Fruit fly (Drosophila melanogaster) whole organism, embryonic: ENCODE measurements around the gene Rbf2.

ENCODE experiments used
- Blimp-1 ChIP-seq: fragments of 200-800 bp; sonication (Bioruptor generic); optimal IDR thresholded peaks from 3 replicates; lab custom pipeline; 2018; ENCODE audit warnings: missing biosample characterization, missing genetic modification characterization, mild to moderate bottlenecking, moderate library complexity, missing genetic modification reagents
- CG10147 ChIP-seq: fragments of 200-800 bp; sonication (Bioruptor generic); optimal IDR thresholded peaks from 2 replicates; lab custom pipeline; 2019; ENCODE audit warnings: missing biosample characterization, mild to moderate bottlenecking, missing genetic modification characterization, moderate library complexity
- CG10565 ChIP-seq: fragments of 200-800 bp; sonication (Bioruptor generic); optimal IDR thresholded peaks from 3 replicates; lab custom pipeline; 2016; ENCODE audit warnings: missing biosample characterization, mild to moderate bottlenecking, missing genetic modification characterization
- CG10654 ChIP-seq: fragments of 200-800 bp; sonication (Bioruptor generic); optimal IDR thresholded peaks from 2 replicates; lab custom pipeline; 2016; ENCODE audit warnings: missing biosample characterization, missing genetic modification characterization
- CG10979 ChIP-seq: fragments of 200-800 bp; sonication (Bioruptor generic); optimal IDR thresholded peaks from 2 replicates; lab custom pipeline; 2018; ENCODE audit warnings: missing biosample characterization, mild to moderate bottlenecking, missing genetic modification characterization, moderate library complexity
- CG12391 ChIP-seq: fragments of 200-800 bp; sonication (Bioruptor generic); optimal IDR thresholded peaks from 3 replicates; lab custom pipeline; 2018; ENCODE audit warnings: missing biosample characterization, mild to moderate bottlenecking, missing genetic modification characterization, moderate library complexity
- CG12659 ChIP-seq: fragments of 200-800 bp; sonication (Bioruptor generic); optimal IDR thresholded peaks from 3 replicates; lab custom pipeline; 2017; ENCODE audit warnings: mild to moderate bottlenecking, missing biosample characterization, missing genetic modification reagents, missing genetic modification characterization
- CG12942 ChIP-seq: fragments of 200-800 bp; sonication (Bioruptor generic); optimal IDR thresholded peaks from 3 replicates; lab custom pipeline; 2016; ENCODE audit warnings: missing biosample characterization, missing genetic modification characterization
- CG13424 ChIP-seq: fragments of 200-800 bp; sonication (Bioruptor generic); optimal IDR thresholded peaks from 2 replicates; lab custom pipeline; 2019; ENCODE audit warnings: missing biosample characterization, mild to moderate bottlenecking, missing genetic modification characterization, moderate library complexity
- CG13775 ChIP-seq: fragments of 200-800 bp; sonication (Bioruptor generic); optimal IDR thresholded peaks from 3 replicates; lab custom pipeline; 2017; ENCODE audit warnings: missing biosample characterization, mild to moderate bottlenecking, missing genetic modification characterization
- CG14710 ChIP-seq: fragments of 200-800 bp; sonication (Bioruptor generic); optimal IDR thresholded peaks from 3 replicates; lab custom pipeline; 2019; ENCODE audit warnings: missing biosample characterization, mild to moderate bottlenecking, missing genetic modification characterization, moderate library complexity
- CG15073 ChIP-seq: fragments of 200-800 bp; sonication (Bioruptor generic); optimal IDR thresholded peaks from 2 replicates; lab custom pipeline; 2016; ENCODE audit warnings: missing biosample characterization, missing genetic modification characterization
- CG15514 ChIP-seq: fragments of 200-800 bp; sonication (Bioruptor generic); optimal IDR thresholded peaks from 3 replicates; lab custom pipeline; 2017; ENCODE audit warnings: missing biosample characterization, missing genetic modification characterization, mild to moderate bottlenecking, moderate library complexity, missing genetic modification reagents
- CG1602 ChIP-seq: fragments of 200-800 bp; sonication (Bioruptor generic); optimal IDR thresholded peaks from 3 replicates; lab custom pipeline; 2016; ENCODE audit warnings: missing biosample characterization, missing genetic modification characterization
- CG16863 ChIP-seq: fragments of 200-800 bp; sonication (Bioruptor generic); optimal IDR thresholded peaks from 3 replicates; lab custom pipeline; 2016; ENCODE audit warnings: missing biosample characterization, missing genetic modification characterization
- CG17186 ChIP-seq: fragments of 200-800 bp; sonication (Bioruptor generic); optimal IDR thresholded peaks from 3 replicates; lab custom pipeline; 2017; ENCODE audit warnings: missing biosample characterization, missing genetic modification reagents, missing genetic modification characterization
- CG17385 ChIP-seq: fragments of 200-800 bp; sonication (Bioruptor generic); optimal IDR thresholded peaks from 3 replicates; lab custom pipeline; 2018; ENCODE audit warnings: missing biosample characterization, mild to moderate bottlenecking, missing genetic modification characterization
- CG18599 ChIP-seq: fragments of 200-800 bp; sonication (Bioruptor generic); optimal IDR thresholded peaks from 3 replicates; lab custom pipeline; 2017; ENCODE audit warnings: missing biosample characterization, missing genetic modification characterization, mild to moderate bottlenecking, moderate library complexity, missing genetic modification reagents
- CG2712 ChIP-seq: fragments of 200-800 bp; optimal IDR thresholded peaks from 3 replicates; lab custom pipeline; 2019; ENCODE audit warnings: missing biosample characterization, mild to moderate bottlenecking, missing genetic modification characterization, moderate library complexity
- CG43689 ChIP-seq: fragments of 200-800 bp; sonication (Bioruptor generic); IDR thresholded peaks from 2 replicates; pipeline ENCODE4 v1.3.6; 2022; ENCODE audit warnings: missing biosample characterization, missing genetic modification characterization
- CG4820 ChIP-seq: fragments of 200-800 bp; sonication (Bioruptor generic); optimal IDR thresholded peaks from 3 replicates; lab custom pipeline; 2016; ENCODE audit warnings: missing biosample characterization, missing genetic modification characterization
- CG6272 ChIP-seq: fragments of 200-800 bp; sonication (Bioruptor generic); IDR thresholded peaks from 2 replicates; pipeline ENCODE4 v1.3.6; 2022; ENCODE audit warnings: missing biosample characterization, missing genetic modification characterization
- CG6689 ChIP-seq: fragments of 200-800 bp; sonication (Bioruptor generic); IDR thresholded peaks from 2 replicates; pipeline ENCODE4 v1.3.6; 2022; ENCODE audit warnings: missing biosample characterization, missing genetic modification characterization
- CG8290 ChIP-seq, 3 experiments: fragments of 200-800 bp; sonication (Bioruptor generic); optimal IDR thresholded peaks; 2 replicates each; lab custom pipeline; 2016 to 2019; ENCODE audit warnings: missing biosample characterization in 3 of 3, missing genetic modification characterization in 3 of 3, mild to moderate bottlenecking in 2 of 3, moderate library complexity in 1 of 3
- CG9797 ChIP-seq: fragments of 200-800 bp; sonication (Bioruptor generic); optimal IDR thresholded peaks from 3 replicates; lab custom pipeline; 2018; ENCODE audit warnings: missing biosample characterization, mild to moderate bottlenecking, missing genetic modification characterization
- Fer2 ChIP-seq: fragments of 200-800 bp; sonication (Bioruptor generic); optimal IDR thresholded peaks from 2 replicates; lab custom pipeline; 2018; ENCODE audit warnings: missing biosample characterization, mild to moderate bottlenecking, missing genetic modification characterization, moderate library complexity
- HLH54F ChIP-seq: fragments of 200-800 bp; sonication (Bioruptor generic); optimal IDR thresholded peaks from 3 replicates; lab custom pipeline; 2016; ENCODE audit warnings: missing biosample characterization, missing genetic modification characterization
- Hr3 ChIP-seq: fragments of 200-800 bp; sonication (Bioruptor generic); optimal IDR thresholded peaks from 3 replicates; lab custom pipeline; 2016; ENCODE audit warnings: missing biosample characterization, missing genetic modification characterization
- Rfx ChIP-seq: fragments of 200-800 bp; sonication (Bioruptor generic); IDR thresholded peaks from 2 replicates; pipeline ENCODE4 v1.3.6; 2022; ENCODE audit warnings: missing biosample characterization, missing genetic modification characterization
- Xrp1 ChIP-seq: fragments of 200-800 bp; sonication (Bioruptor generic); IDR thresholded peaks from 2 replicates; pipeline ENCODE4 v1.3.6; 2022; ENCODE audit warnings: missing biosample characterization, missing genetic modification characterization
- YL-1 ChIP-seq: fragments of 200-800 bp; sonication (Bioruptor generic); optimal IDR thresholded peaks from 3 replicates; lab custom pipeline; 2017; ENCODE audit warnings: missing biosample characterization, mild to moderate bottlenecking, missing genetic modification characterization
- abd-A ChIP-seq: fragments of 200-800 bp; sonication (Bioruptor generic); optimal IDR thresholded peaks from 3 replicates; lab custom pipeline; 2019; ENCODE audit warnings: missing biosample characterization, mild to moderate bottlenecking, missing genetic modification characterization, moderate library complexity
- ems ChIP-seq: fragments of 200-800 bp; sonication (Bioruptor generic); optimal IDR thresholded peaks from 3 replicates; lab custom pipeline; 2016; ENCODE audit warnings: missing biosample characterization, missing genetic modification characterization
- fu2 ChIP-seq: fragments of 200-800 bp; sonication (Bioruptor generic); optimal IDR thresholded peaks from 2 replicates; lab custom pipeline; 2016; ENCODE audit warnings: missing biosample characterization, missing genetic modification characterization
- gem ChIP-seq: fragments of 200-800 bp; sonication (Bioruptor generic); optimal IDR thresholded peaks from 2 replicates; lab custom pipeline; 2019; ENCODE audit warnings: missing biosample characterization, mild to moderate bottlenecking, missing genetic modification characterization, moderate library complexity
- h ChIP-seq: fragments of >200 bp; optimal IDR thresholded peaks from 2 replicates; lab custom pipeline; 2017
- jing ChIP-seq: fragments of 200-800 bp; sonication (Bioruptor generic); optimal IDR thresholded peaks from 2 replicates; lab custom pipeline; 2018; ENCODE audit warnings: missing biosample characterization, mild to moderate bottlenecking, missing genetic modification characterization
- lab ChIP-seq: fragments of 200-800 bp; sonication (Bioruptor generic); optimal IDR thresholded peaks from 3 replicates; lab custom pipeline; 2017; ENCODE audit warnings: missing biosample characterization, missing genetic modification characterization, mild to moderate bottlenecking, moderate library complexity, missing genetic modification reagents
- nerfin-1 ChIP-seq: fragments of 200-800 bp; sonication (Bioruptor generic); optimal IDR thresholded peaks from 3 replicates; lab custom pipeline; 2019; ENCODE audit warnings: missing biosample characterization, mild to moderate bottlenecking, missing genetic modification characterization, moderate library complexity
- p53 ChIP-seq: fragments of 200-800 bp; sonication (Bioruptor generic); optimal IDR thresholded peaks from 2 replicates; lab custom pipeline; 2016; ENCODE audit warnings: missing biosample characterization, missing genetic modification characterization
- pb ChIP-seq: fragments of 200-800 bp; sonication (Bioruptor generic); optimal IDR thresholded peaks from 3 replicates; lab custom pipeline; 2016; ENCODE audit warnings: missing biosample characterization, missing genetic modification characterization
- pho ChIP-seq: fragments of 200-800 bp; sonication (Bioruptor generic); optimal IDR thresholded peaks from 2 replicates; lab custom pipeline; 2016; ENCODE audit warnings: missing biosample characterization, missing genetic modification characterization
- pnt ChIP-seq: fragments of 200-800 bp; sonication (Bioruptor generic); optimal IDR thresholded peaks from 3 replicates; lab custom pipeline; 2016; ENCODE audit warnings: missing biosample characterization, missing genetic modification characterization
- sens ChIP-seq: fragments of 200-800 bp; sonication (Bioruptor generic); peaks from one replicate; lab custom pipeline; 2016; ENCODE audit warnings: missing biosample characterization, missing genetic modification characterization
- sim ChIP-seq: fragments of 200-800 bp; sonication (Bioruptor generic); IDR thresholded peaks from 2 replicates; pipeline ENCODE4 v1.3.6; 2022; ENCODE audit warnings: missing biosample characterization, missing genetic modification characterization
- stwl ChIP-seq: fragments of 200-800 bp; sonication (Bioruptor generic); optimal IDR thresholded peaks from 3 replicates; lab custom pipeline; 2018; ENCODE audit warnings: missing biosample characterization, mild to moderate bottlenecking, missing genetic modification characterization, moderate library complexity
- tin ChIP-seq: fragments of 200-800 bp; sonication (Bioruptor generic); optimal IDR thresholded peaks from 3 replicates; lab custom pipeline; 2016; ENCODE audit warnings: missing biosample characterization, missing genetic modification characterization
- tna ChIP-seq: fragments of 200-800 bp; sonication (Bioruptor generic); IDR thresholded peaks from 2 replicates; pipeline ENCODE4 v1.3.6; 2022; ENCODE audit warnings: missing biosample characterization, missing genetic modification characterization; ENCODE audit not compliant: partially characterized antibody
- wor ChIP-seq: fragments of 200-800 bp; sonication (Bioruptor generic); IDR thresholded peaks from 2 replicates; pipeline ENCODE4 v1.3.6; 2022; ENCODE audit warnings: missing biosample characterization, missing genetic modification characterization
- zfh1 ChIP-seq: fragments of 200-800 bp; sonication (Bioruptor generic); IDR thresholded peaks from 3 replicates; pipeline ENCODE4 v1.3.6; 2022; ENCODE audit warnings: missing biosample characterization, missing genetic modification characterization

Rbf2 gene

DNA sequence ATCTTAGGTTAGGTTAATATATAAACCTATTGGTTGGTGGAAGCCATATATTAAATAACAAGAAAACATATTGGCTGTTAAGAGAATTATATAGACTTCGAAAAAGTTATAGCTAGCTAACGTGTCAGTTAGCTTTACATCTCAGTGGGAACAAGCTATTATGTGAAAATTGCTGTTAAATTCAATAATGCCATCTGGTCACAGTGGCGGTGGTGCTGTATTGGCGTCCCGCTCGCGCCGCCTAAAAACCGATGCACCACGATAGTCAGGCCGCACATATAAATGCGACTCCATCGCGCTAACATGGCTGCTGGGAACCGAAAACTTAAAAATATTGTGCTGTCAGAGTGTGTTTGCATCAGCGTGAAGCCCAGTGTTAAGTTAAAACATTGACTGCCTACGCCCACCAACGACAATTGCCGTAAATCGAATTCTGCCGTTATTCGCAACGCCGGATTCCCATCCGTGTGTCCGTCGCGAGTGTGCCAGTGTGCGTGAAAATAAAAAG lies 7.8 kb downstream of the Rbf2 start, which contains the start of gene Hel89B:
Gene Hel89B, plus strand, starts transcription at position 320 of the 508 bp plus-strand sequence.
- TF ChIP-seq Xrp1 (GFP tag; lab: Robert Waterston, UW) (no peak), zfh1 (GFP tag; lab: Robert Waterston, UW) (no peak), CG10654 (GFP tag; lab: Kevin White, UChicago) (peak; percentile 65), CG10565 (GFP tag; lab: Kevin White, UChicago) (peak; percentile 6), stwl (tag; lab: Kevin White, UChicago) (peak; percentile 41), CG12391 (tag; lab: Kevin White, UChicago) (peak; percentile 87), pnt (GFP tag; lab: Kevin White, UChicago) (peak; percentile 57), lab (GFP tag; lab: Kevin White, UChicago) (peak; percentile 6), CG9797 (GFP tag; lab: Kevin White, UChicago) (peak; percentile 90), CG13424 (tag; lab: Kevin White, UChicago) (peak; percentile 73), CG1602 (peak; percentile 64), CG16863 (GFP tag; lab: Kevin White, UChicago) (peak; percentile 18), jing (peak; percentile 29), Rfx (no peak), CG10147 (GFP tag; lab: Kevin White, UChicago) (peak; percentile 13), CG12659 (peak; percentile 84), CG18599 (GFP tag; lab: Kevin White, UChicago) (peak; percentile 12), HLH54F (GFP tag; lab: Kevin White, UChicago) (peak; percentile 63), CG8290 (GFP tag; optimal IDR thresholded peaks at IDR 0.05; lab: Kevin White, UChicago) (peak; percentile 29), CG8290 (tag; optimal IDR thresholded peaks at IDR 0.05; lab: Kevin White, UChicago) (peak in 1 of 2 experiments; percentile 33), fu2 (GFP tag; lab: Kevin White, UChicago) (peak; percentile 34), abd-A (tag; lab: Kevin White, UChicago) (no peak), CG10979 (tag; lab: Kevin White, UChicago) (peak; percentile 45), CG43689 (GFP tag; lab: Robert Waterston, UW) (no peak), CG13775 (peak; percentile 54), nerfin-1 (peak; percentile 32), gem (tag; lab: Kevin White, UChicago) (peak; percentile 84), CG15073 (no peak), CG4820 (GFP tag; lab: Kevin White, UChicago) (peak; percentile 30), sim (GFP tag; lab: Robert Waterston, UW) (no peak), Blimp-1 (GFP tag; lab: Kevin White, UChicago) (peak; percentile 47), pho (GFP tag; lab: Kevin White, UChicago) (peak; percentile 76), CG6689 (GFP tag; lab: Robert Waterston, UW) (no peak), CG12942 (GFP tag; lab: Kevin White, UChicago) (peak; percentile 62), p53 (GFP tag; lab: Kevin White, UChicago) (peak; percentile 26), tna (no peak), CG17186 (peak; percentile 58), ems (GFP tag; lab: Kevin White, UChicago) (peak; percentile 53), tin (GFP tag; lab: Kevin White, UChicago) (peak; percentile 63), Fer2 (peak; percentile 65), wor (GFP tag; lab: Robert Waterston, UW) (no peak), CG15514 (GFP tag; lab: Kevin White, UChicago) (peak; percentile 31), CG17385 (no peak), h (no peak), CG2712 (peak; percentile 81), pb (no peak), CG6272 (GFP tag; lab: Robert Waterston, UW) (peak; percentile 50; the same call in 1 of the 2 replicates), CG14710 (tag; lab: Kevin White, UChicago) (peak; percentile 90), YL-1 (GFP tag; lab: Kevin White, UChicago) (peak; percentile 33), sens (GFP tag; lab: Kevin White, UChicago) (peak; percentile 95), Hr3 (GFP tag; lab: Kevin White, UChicago) (peak; percentile 73)
